Fruit fly (Drosophila melanogaster): Measurements from ENCODE around the gene CG16782.

- no peak for TF ChIP-seq h (optimal IDR thresholded peaks at IDR 0.05)
- no peak for TF ChIP-seq psq (optimal IDR thresholded peaks at IDR 0.05)
- TF ChIP-seq insv (optimal IDR thresholded peaks at IDR 0.05): no peak
- TF ChIP-seq ttk (optimal IDR thresholded peaks at IDR 0.05): no peak
These were observed 10.5 kb upstream of the CG16782 start for dm6 chrX:3470467-3471079.

Measured in Kc167 (cell line).